Worm (Caenorhabditis elegans) whole organism, L4 larva: ENCODE measurements around the gene msp-55.

Experiments used
- D1046.2 ChIP-seq: fragments of 200-800 bp; sonication (Bioruptor generic); IDR thresholded peaks from 2 replicates; pipeline ENCODE4 v1.3.6; 2022; ENCODE audit warnings: missing genetic modification characterization, missing compliant biosample characterization
- F26F4.8 ChIP-seq: fragments of 200-800 bp; sonication (Bioruptor generic); conservative IDR thresholded peaks from 2 replicates; pipeline ENCODE4 v1.3.6; 2022; ENCODE audit warnings: missing genetic modification characterization, missing compliant biosample characterization
- R02D3.7 ChIP-seq: fragments of 150-350 bp; sonication (generic microtip); optimal IDR thresholded peaks from 3 replicates; lab custom pipeline; 2014; ENCODE audit warnings: missing biosample characterization, missing genetic modification characterization
- aha-1 ChIP-seq: fragments of 150-350 bp; peaks from one replicate; lab custom pipeline; 2014; ENCODE audit warnings: missing biosample characterization, missing genetic modification characterization
- aly-2 ChIP-seq: sonication (generic microtip); optimal IDR thresholded peaks from 2 replicates; lab custom pipeline; 2018; ENCODE audit warnings: missing biosample characterization, missing genetic modification characterization
- ama-1 ChIP-seq: fragments of 150-350 bp; optimal IDR thresholded peaks from 2 replicates; lab custom pipeline; 2014; ENCODE audit warnings: inconsistent platforms, mixed read lengths
- attf-4 ChIP-seq: sonication (generic microtip); optimal IDR thresholded peaks from 3 replicates; lab custom pipeline; 2017; ENCODE audit warnings: missing biosample characterization, missing genetic modification characterization
- ceh-20 ChIP-seq: fragments of 200-800 bp; sonication (Bioruptor generic); IDR thresholded peaks from 2 replicates; pipeline ENCODE4 v1.3.6; 2022; ENCODE audit warnings: missing genetic modification reagents, missing genetic modification characterization, missing compliant biosample characterization
- ceh-32 ChIP-seq: sonication (generic microtip); optimal IDR thresholded peaks from 2 replicates; lab custom pipeline; 2016; ENCODE audit warnings: mild to moderate bottlenecking, missing genetic modification characterization, missing compliant biosample characterization; ENCODE audit not compliant: poor library complexity
- ceh-62 ChIP-seq: sonication (generic microtip); optimal IDR thresholded peaks from 2 replicates; lab custom pipeline; 2017; ENCODE audit warnings: missing biosample characterization, missing genetic modification characterization
- ctbp-1 ChIP-seq: fragments of 200-800 bp; sonication (Bioruptor generic); IDR thresholded peaks from 2 replicates; pipeline ENCODE4 v1.3.6; 2022; ENCODE audit warnings: missing genetic modification reagents, missing genetic modification characterization, missing compliant biosample characterization
- daf-16 ChIP-seq, 3 experiments: sonication (generic microtip); optimal IDR thresholded peaks; 2 replicates each; lab custom pipeline; 2016 to 2017; ENCODE audit warnings: missing genetic modification characterization in 3 of 3, missing genetic modification reagents in 3 of 3, mild to moderate bottlenecking in 2 of 3, missing compliant biosample characterization in 2 of 3, missing biosample characterization in 1 of 3, moderate library complexity in 1 of 3
- daf-8 ChIP-seq: fragments of 200-800 bp; sonication (Bioruptor generic); IDR thresholded peaks from 2 replicates; pipeline ENCODE4 v1.3.6; 2022; ENCODE audit warnings: missing genetic modification characterization, missing compliant biosample characterization
- dmd-6 ChIP-seq: fragments of 200-800 bp; sonication (Bioruptor generic); IDR thresholded peaks from 2 replicates; pipeline ENCODE4 v1.3.6; 2022; ENCODE audit warnings: missing genetic modification reagents, missing genetic modification characterization, missing compliant biosample characterization
- dmd-8 ChIP-seq: fragments of 200-800 bp; sonication (Bioruptor generic); IDR thresholded peaks from 2 replicates; pipeline ENCODE4 v1.3.6; 2022; ENCODE audit warnings: missing genetic modification characterization, missing compliant biosample characterization
- dmd-9 ChIP-seq: fragments of 200-800 bp; sonication (Bioruptor generic); IDR thresholded peaks from 2 replicates; pipeline ENCODE4 v1.3.6; 2022; ENCODE audit warnings: missing genetic modification reagents, missing genetic modification characterization, missing compliant biosample characterization
- dve-1 ChIP-seq: sonication (generic microtip); optimal IDR thresholded peaks from 2 replicates; lab custom pipeline; 2017; ENCODE audit warnings: antibody characterized with exemption, mild to moderate bottlenecking, missing genetic modification characterization, missing compliant biosample characterization; ENCODE audit not compliant: insufficient read depth
- fkh-10 ChIP-seq: fragments of 150-350 bp; optimal IDR thresholded peaks from 2 replicates; lab custom pipeline; 2014; ENCODE audit warnings: missing biosample characterization, missing genetic modification reagents, missing genetic modification characterization
- hif-1 ChIP-seq, 2 experiments: sonication (generic microtip); optimal IDR thresholded peaks; 2 replicates each; lab custom pipeline; 2016 to 2017; ENCODE audit warnings: missing compliant biosample characterization in 2 of 2, missing genetic modification characterization in 2 of 2, missing genetic modification reagents in 2 of 2, missing genotype in 2 of 2, mild to moderate bottlenecking in 1 of 2
- hlh-11 ChIP-seq: fragments of 200-800 bp; sonication (Bioruptor generic); optimal IDR thresholded peaks from 2 replicates; lab custom pipeline; 2018; ENCODE audit warnings: mild to moderate bottlenecking, missing genetic modification characterization, missing compliant biosample characterization
- hlh-30 ChIP-seq: sonication (generic microtip); optimal IDR thresholded peaks from 2 replicates; lab custom pipeline; 2017; ENCODE audit warnings: antibody characterized with exemption, mild to moderate bottlenecking, missing genetic modification characterization, missing compliant biosample characterization; ENCODE audit not compliant: insufficient read depth
- jun-1 ChIP-seq: fragments of 150-350 bp; optimal IDR thresholded peaks from 2 replicates; lab custom pipeline; 2014; ENCODE audit warnings: missing biosample characterization, missing genetic modification reagents, missing genetic modification characterization
- lin-15B ChIP-seq: fragments of 150-350 bp; sonication (generic microtip); optimal IDR thresholded peaks from 3 replicates; lab custom pipeline; 2014; ENCODE audit warnings: missing biosample characterization, missing genetic modification characterization
- lin-38 ChIP-seq: fragments of 200-800 bp; sonication (Bioruptor generic); IDR thresholded peaks from 2 replicates; pipeline ENCODE4 v1.3.6; 2022; ENCODE audit warnings: missing genetic modification reagents, missing genetic modification characterization, missing compliant biosample characterization
- lsy-2 ChIP-seq, 2 experiments: fragments of 150-350 bp in 1 of 2; sonication (generic microtip) in 1 of 2; optimal IDR thresholded peaks; 2 replicates each; lab custom pipeline; 2014 to 2017; ENCODE audit warnings: missing biosample characterization in 2 of 2, missing genetic modification characterization in 2 of 2
- mdl-1 ChIP-seq, 2 experiments: fragments of 150-350 bp in 1 of 2; sonication (generic microtip) in 1 of 2; optimal IDR thresholded peaks; 2 replicates each; lab custom pipeline; 2014 to 2017; ENCODE audit warnings: missing biosample characterization in 2 of 2, missing genetic modification characterization in 2 of 2
- mep-1 ChIP-seq: fragments of 150-350 bp; sonication (generic microtip); optimal IDR thresholded peaks from 3 replicates; lab custom pipeline; 2014; ENCODE audit warnings: missing biosample characterization, missing genetic modification characterization
- mes-2 ChIP-seq: sonication (generic microtip); optimal IDR thresholded peaks from 2 replicates; lab custom pipeline; 2016; ENCODE audit warnings: missing genotype, mild to moderate bottlenecking, missing genetic modification characterization, missing compliant biosample characterization; ENCODE audit not compliant: poor library complexity, severe bottlenecking
- mxl-3 ChIP-seq: fragments of 200-800 bp; sonication (Bioruptor generic); optimal IDR thresholded peaks from 2 replicates; lab custom pipeline; 2018; ENCODE audit warnings: mild to moderate bottlenecking, missing genetic modification characterization, missing compliant biosample characterization
- nhr-102 ChIP-seq: sonication (generic microtip); optimal IDR thresholded peaks from 2 replicates; lab custom pipeline; 2016; ENCODE audit warnings: mild to moderate bottlenecking, missing genetic modification characterization, moderate library complexity, missing compliant biosample characterization
- nhr-25 ChIP-seq: sonication (generic microtip); optimal IDR thresholded peaks from 2 replicates; lab custom pipeline; 2017; ENCODE audit warnings: missing genetic modification characterization, mild to moderate bottlenecking, missing compliant biosample characterization, antibody characterized with exemption, moderate library complexity, borderline replicate concordance; ENCODE audit not compliant: insufficient read depth
- nhr-48 ChIP-seq: sonication (generic microtip); optimal IDR thresholded peaks from 2 replicates; lab custom pipeline; 2016; ENCODE audit warnings: mild to moderate bottlenecking, missing genetic modification characterization, missing compliant biosample characterization
- php-3 ChIP-seq: fragments of 200-800 bp; sonication (Bioruptor generic); IDR thresholded peaks from 2 replicates; pipeline ENCODE4 v1.3.6; 2022; ENCODE audit warnings: missing genetic modification reagents, missing genetic modification characterization, missing compliant biosample characterization
- pqm-1 ChIP-seq: sonication (generic microtip); optimal IDR thresholded peaks from 2 replicates; lab custom pipeline; 2017; ENCODE audit warnings: missing biosample characterization, missing genetic modification characterization
- saeg-2 ChIP-seq: fragments of 200-800 bp; sonication (Bioruptor generic); IDR thresholded peaks from 2 replicates; pipeline ENCODE4 v1.3.6; 2022; ENCODE audit warnings: missing genetic modification reagents, missing genetic modification characterization, missing compliant biosample characterization
- snpc-1.2 ChIP-seq: fragments of 200-800 bp; sonication (Bioruptor generic); IDR thresholded peaks from 2 replicates; pipeline ENCODE4 v1.3.6; 2022; ENCODE audit warnings: missing genetic modification reagents, missing genetic modification characterization, missing compliant biosample characterization
- snpc-4 ChIP-seq: fragments of 150-350 bp; optimal IDR thresholded peaks from 2 replicates; lab custom pipeline; 2014; ENCODE audit warnings: missing biosample characterization, missing genetic modification characterization
- spr-1 ChIP-seq: sonication (generic microtip); optimal IDR thresholded peaks from 2 replicates; lab custom pipeline; 2016; ENCODE audit warnings: mild to moderate bottlenecking, missing genetic modification characterization, missing compliant biosample characterization
- unc-62 ChIP-seq, 3 experiments: fragments of 150-350 bp in 1 of 3; sonication (generic microtip); optimal IDR thresholded peaks in 2 of 3; peaks in 1 of 3; 1 replicate in 1 of 3; 2 replicates in 2 of 3; lab custom pipeline; 2014 to 2017; ENCODE audit warnings: missing biosample characterization in 3 of 3, missing genetic modification characterization in 3 of 3, missing genetic modification reagents in 3 of 3, missing genotype in 1 of 3
- vab-7 ChIP-seq: fragments of 200-800 bp; sonication (Bioruptor generic); IDR thresholded peaks from 2 replicates; pipeline ENCODE4 v1.3.6; 2022; ENCODE audit warnings: missing genetic modification reagents, missing genetic modification characterization, missing compliant biosample characterization
- zag-1 ChIP-seq: fragments of 150-350 bp; optimal IDR thresholded peaks from 2 replicates; lab custom pipeline; 2014; ENCODE audit warnings: missing biosample characterization, missing genetic modification characterization
- zfp-2 ChIP-seq: sonication (generic microtip); optimal IDR thresholded peaks from 2 replicates; lab custom pipeline; 2016; ENCODE audit warnings: mild to moderate bottlenecking, missing genetic modification characterization, missing compliant biosample characterization
- zfp-3 ChIP-seq: fragments of 200-800 bp; sonication (Bioruptor generic); conservative IDR thresholded peaks from 2 replicates; pipeline ENCODE4 v1.3.6; 2022; ENCODE audit warnings: missing genetic modification reagents, missing genetic modification characterization, missing compliant biosample characterization
- zip-11 ChIP-seq: fragments of 200-800 bp; sonication (Bioruptor generic); IDR thresholded peaks from 2 replicates; pipeline ENCODE4 v1.3.6; 2022; ENCODE audit warnings: missing genetic modification characterization, missing compliant biosample characterization
- ztf-11 ChIP-seq: fragments of 150-350 bp; optimal IDR thresholded peaks from 2 replicates; lab custom pipeline; 2014; ENCODE audit warnings: missing biosample characterization, missing genetic modification characterization
- ztf-7 ChIP-seq: fragments of 150-350 bp; optimal IDR thresholded peaks from 2 replicates; lab custom pipeline; 2014; ENCODE audit warnings: missing biosample characterization, missing genetic modification characterization

Gene msp-55

ce11 chrIV:5088814-5089322, 33.1 kb upstream of the msp-55 start, which contains the start of gene ivd-1:
TSS of gene ivd-1 (minus strand) at chrIV:5088864.
- TF ChIP-seq snpc-1.2 (0 out of 2 replicates have a peak, but pooled peaks have one; percentile 14), dmd-6 (peak; percentile 83), mep-1 (tag; lab: Kevin White, UChicago) (peak; percentile 50), spr-1 (tag; lab: Kevin White, UChicago) (no peak), dve-1 (peak; percentile 75), fkh-10 (GFP tag; lab: Kevin White, UChicago) (no peak), hlh-30 (peak; percentile 88), mdl-1 (tag; optimal IDR thresholded peaks at IDR 0.05; lab: Kevin White, UChicago) (peak in 1 of 2 experiments; percentile 77), lsy-2 (tag; optimal IDR thresholded peaks at IDR 0.05; lab: Kevin White, UChicago) (peak in 1 of 2 experiments; percentile 48), nhr-48 (tag; lab: Kevin White, UChicago) (peak; percentile 29), mes-2 (peak; percentile 38), jun-1 (tag; lab: Kevin White, UChicago) (no peak), mxl-3 (GFP tag; lab: Kevin White, UChicago) (peak; percentile 75), unc-62 (GFP tag; optimal IDR thresholded peaks at IDR 0.05 in 1 of 2; lab: Kevin White, UChicago) (peak in 1 of 2 experiments; percentile 68), unc-62 (tag; optimal IDR thresholded peaks at IDR 0.05; lab: Kevin White, UChicago) (no peak), pqm-1 (tag; lab: Kevin White, UChicago) (peak; percentile 21), hlh-11 (tag; lab: Kevin White, UChicago) (peak; percentile 77), aha-1 (tag; lab: Kevin White, UChicago) (peak; percentile 46), daf-16 (GFP tag; optimal IDR thresholded peaks at IDR 0.05; lab: Kevin White, UChicago) (no peak), daf-16 (tag; optimal IDR thresholded peaks at IDR 0.05; lab: Kevin White, UChicago) (peak; percentile 60), lin-15B (tag; lab: Kevin White, UChicago) (no peak)

ce11 chrIV:5086961-5087326, 31.1 kb upstream of the msp-55 start:
- TF ChIP-seq ctbp-1 (no peak), unc-62 (GFP tag; optimal IDR thresholded peaks at IDR 0.05 in 1 of 2; lab: Kevin White, UChicago) (peak in 1 of 2 experiments; percentile 80), unc-62 (tag; optimal IDR thresholded peaks at IDR 0.05; lab: Kevin White, UChicago) (no peak), ama-1 (lab: Kevin White, UChicago) (peak; percentile 4), D1046.2 (GFP tag; lab: Robert Waterston, UW) (0 out of 2 replicates have a peak, but pooled peaks have one; percentile 8), daf-8 (GFP tag; lab: Robert Waterston, UW) (no peak), ceh-20 (GFP tag; lab: Robert Waterston, UW) (peak; percentile 46; the same call in 1 of the 2 replicates), php-3 (no peak), lin-38 (no peak; the same call in 1 of the 2 replicates), lin-15B (tag; lab: Kevin White, UChicago) (no peak), mes-2 (no peak), ztf-11 (tag; lab: Kevin White, UChicago) (no peak), hlh-30 (no peak), hif-1 (tag; optimal IDR thresholded peaks at IDR 0.05; lab: Kevin White, UChicago) (no peak), aly-2 (tag; lab: Kevin White, UChicago) (no peak), zag-1 (tag; lab: Kevin White, UChicago) (no peak), attf-4 (no peak), hlh-11 (tag; lab: Kevin White, UChicago) (no peak), saeg-2 (GFP tag; lab: Robert Waterston, UW) (0 out of 2 replicates have a peak, but pooled peaks have one; percentile 14), vab-7 (no peak), nhr-102 (no peak), nhr-25 (tag; lab: Kevin White, UChicago) (no peak), dmd-6 (peak; percentile 12; the same call in 1 of the 2 replicates), ceh-62 (tag; lab: Kevin White, UChicago) (no peak), aha-1 (tag; lab: Kevin White, UChicago) (no peak), dmd-9 (GFP tag; lab: Robert Waterston, UW) (no peak), zfp-2 (no peak), zip-11 (GFP tag; lab: Robert Waterston, UW) (no peak), F26F4.8 (GFP tag; lab: Robert Waterston, UW) (no peak), ceh-32 (no peak), dmd-8 (0 out of 2 replicates have a peak, but pooled peaks have one; percentile 37), zfp-3 (0 out of 2 replicates have a peak, but pooled peaks have one; percentile 50), snpc-1.2 (peak; percentile 11; the same call in 1 of the 2 replicates), ztf-7 (no peak), R02D3.7 (no peak), snpc-4 (no peak)
